Worm (Caenorhabditis elegans) whole organism, young adult: ENCODE data around the gene dac-1.

Source experiments
- B0261.1 ChIP-seq: sonication (generic microtip); optimal IDR thresholded peaks from 2 replicates; lab custom pipeline; 2016; ENCODE audit warnings: mild to moderate bottlenecking, missing genetic modification characterization, moderate library complexity, missing compliant biosample characterization
- B0336.3 ChIP-seq: fragments of 200-800 bp; sonication (Bioruptor generic); IDR thresholded peaks from 2 replicates; pipeline ENCODE4 v1.3.6; 2022; ENCODE audit warnings: missing genetic modification characterization, missing compliant biosample characterization
- F10E7.11 ChIP-seq: sonication (generic microtip); optimal IDR thresholded peaks from 2 replicates; lab custom pipeline; 2017; ENCODE audit warnings: mild to moderate bottlenecking, missing genetic modification characterization, moderate library complexity, missing compliant biosample characterization
- F23B12.7 ChIP-seq: sonication (generic microtip); optimal IDR thresholded peaks from 2 replicates; lab custom pipeline; 2017; ENCODE audit warnings: missing genetic modification characterization, mild to moderate bottlenecking, missing compliant biosample characterization, antibody characterized with exemption, moderate library complexity; ENCODE audit not compliant: insufficient read depth
- F57A8.1 ChIP-seq: fragments of 200-800 bp; sonication (Bioruptor generic); optimal IDR thresholded peaks from 2 replicates; lab custom pipeline; 2018; ENCODE audit warnings: mild to moderate bottlenecking, missing genetic modification characterization, moderate library complexity, missing compliant biosample characterization
- K11D2.4 ChIP-seq: fragments of 200-800 bp; sonication (Bioruptor generic); IDR thresholded peaks from 2 replicates; pipeline ENCODE4 v1.3.6; 2022; ENCODE audit warnings: missing genetic modification reagents, missing genetic modification characterization, missing compliant biosample characterization
- K12H6.12 ChIP-seq: fragments of 200-800 bp; sonication (Bioruptor generic); optimal IDR thresholded peaks from 2 replicates; lab custom pipeline; 2018; ENCODE audit warnings: mild to moderate bottlenecking, missing genetic modification characterization, missing compliant biosample characterization
- T07F8.4 ChIP-seq: sonication (generic microtip); optimal IDR thresholded peaks from 2 replicates; lab custom pipeline; 2016; ENCODE audit warnings: mild to moderate bottlenecking, missing genetic modification characterization, moderate library complexity, missing compliant biosample characterization
- Y53G8AR.9 ChIP-seq: fragments of 200-800 bp; sonication (Bioruptor generic); conservative IDR thresholded peaks from 2 replicates; pipeline ENCODE4 v1.3.6; 2022; ENCODE audit warnings: missing genetic modification reagents, missing genetic modification characterization, missing compliant biosample characterization
- ama-1 ChIP-seq, 3 experiments: fragments of 150-350 bp in 1 of 3; sonication (generic microtip) in 2 of 3; optimal IDR thresholded peaks; 2 replicates each; lab custom pipeline; 2014 to 2018; ENCODE audit warnings: missing biosample characterization in 2 of 3, missing genetic modification characterization in 2 of 3, missing genetic modification reagents in 2 of 3
- aptf-2 ChIP-seq: fragments of 200-800 bp; sonication (Bioruptor generic); conservative IDR thresholded peaks from 2 replicates; pipeline ENCODE4 v1.3.6; 2022; ENCODE audit warnings: missing genetic modification reagents, missing genetic modification characterization, missing compliant biosample characterization
- atf-7 ChIP-seq: sonication (generic microtip); optimal IDR thresholded peaks from 2 replicates; lab custom pipeline; 2017; ENCODE audit warnings: mild to moderate bottlenecking, missing genetic modification characterization, missing compliant biosample characterization
- attf-5 ChIP-seq: fragments of 200-800 bp; sonication (Bioruptor generic); optimal IDR thresholded peaks from 2 replicates; lab custom pipeline; 2018; ENCODE audit warnings: mild to moderate bottlenecking, missing genetic modification characterization, missing compliant biosample characterization
- bed-1 ChIP-seq: fragments of 200-800 bp; sonication (Bioruptor generic); IDR thresholded peaks from 2 replicates; pipeline ENCODE4 v1.3.6; 2022; ENCODE audit warnings: missing genetic modification reagents, missing genetic modification characterization, missing compliant biosample characterization
- cebp-1 ChIP-seq, 2 experiments: fragments of 200-800 bp in 1 of 2; sonication (Bioruptor generic) in 1 of 2; sonication (generic microtip) in 1 of 2; IDR thresholded peaks in 1 of 2; optimal IDR thresholded peaks in 1 of 2; 2 replicates each; pipeline versions ENCODE4 v1.3.6 to Lab custom; 2017 to 2022; ENCODE audit warnings: missing compliant biosample characterization in 2 of 2, missing genetic modification characterization in 2 of 2, mild to moderate bottlenecking in 1 of 2, missing genetic modification reagents in 1 of 2, moderate library complexity in 1 of 2
- ceh-40 ChIP-seq: fragments of 200-800 bp; sonication (Bioruptor generic); IDR thresholded peaks from 2 replicates; pipeline ENCODE4 v1.3.6; 2022; ENCODE audit warnings: missing genetic modification characterization, missing compliant biosample characterization
- ceh-91 ChIP-seq: fragments of 200-800 bp; sonication (Bioruptor generic); IDR thresholded peaks from 2 replicates; pipeline ENCODE4 v1.3.6; 2022; ENCODE audit warnings: missing genetic modification reagents, missing genetic modification characterization, missing compliant biosample characterization
- die-1 ChIP-seq: sonication (generic microtip); optimal IDR thresholded peaks from 2 replicates; lab custom pipeline; 2016; ENCODE audit warnings: missing genotype, mild to moderate bottlenecking, missing genetic modification characterization, missing compliant biosample characterization
- egrh-3 ChIP-seq: fragments of 200-800 bp; sonication (Bioruptor generic); IDR thresholded peaks from 2 replicates; pipeline ENCODE4 v1.3.6; 2022; ENCODE audit warnings: missing genetic modification reagents, missing genetic modification characterization, missing compliant biosample characterization
- fkh-3 ChIP-seq: sonication (generic microtip); optimal IDR thresholded peaks from 2 replicates; lab custom pipeline; 2016; ENCODE audit warnings: mild to moderate bottlenecking, missing genetic modification characterization, missing compliant biosample characterization
- gei-17 ChIP-seq: fragments of 200-800 bp; sonication (Bioruptor generic); optimal IDR thresholded peaks from 2 replicates; lab custom pipeline; 2018; ENCODE audit warnings: mild to moderate bottlenecking, missing genetic modification characterization, missing compliant biosample characterization
- him-1 ChIP-seq: sonication (generic microtip); optimal IDR thresholded peaks from 2 replicates; lab custom pipeline; 2016; ENCODE audit warnings: missing genotype, missing genetic modification reagents, missing genetic modification characterization, missing compliant biosample characterization
- hlh-12 ChIP-seq: sonication (generic microtip); optimal IDR thresholded peaks from 2 replicates; lab custom pipeline; 2016; ENCODE audit warnings: missing genetic modification characterization, missing compliant biosample characterization
- hmg-1.2 ChIP-seq: fragments of 200-800 bp; sonication (Bioruptor generic); IDR thresholded peaks from 2 replicates; pipeline ENCODE4 v1.3.6; 2022; ENCODE audit warnings: missing genetic modification reagents, missing genetic modification characterization, missing compliant biosample characterization
- lag-1 ChIP-seq: fragments of 200-800 bp; sonication (Bioruptor generic); IDR thresholded peaks from 2 replicates; pipeline ENCODE4 v1.3.6; 2022; ENCODE audit warnings: missing genetic modification reagents, missing genetic modification characterization, missing compliant biosample characterization
- let-607 ChIP-seq, 2 experiments: fragments of 200-800 bp in 1 of 2; sonication (Bioruptor generic) in 1 of 2; sonication (generic microtip) in 1 of 2; optimal IDR thresholded peaks; 2 replicates each; lab custom pipeline; 2016 to 2018; ENCODE audit warnings: mild to moderate bottlenecking in 2 of 2, missing compliant biosample characterization in 2 of 2, missing genetic modification characterization in 2 of 2, moderate library complexity in 2 of 2, missing genotype in 1 of 2
- lsy-27 ChIP-seq: sonication (generic microtip); optimal IDR thresholded peaks from 2 replicates; lab custom pipeline; 2017; ENCODE audit warnings: missing genetic modification characterization, mild to moderate bottlenecking, missing compliant biosample characterization, antibody characterized with exemption, missing genotype, borderline replicate concordance; ENCODE audit not compliant: insufficient read depth
- madf-10 ChIP-seq: sonication (generic microtip); optimal IDR thresholded peaks from 2 replicates; lab custom pipeline; 2016; ENCODE audit warnings: mild to moderate bottlenecking, missing genetic modification characterization, missing compliant biosample characterization
- mes-4 ChIP-seq: sonication (generic microtip); optimal IDR thresholded peaks from 2 replicates; lab custom pipeline; 2016; ENCODE audit warnings: missing genotype, missing genetic modification characterization, missing compliant biosample characterization
- nhr-120 ChIP-seq: fragments of 200-800 bp; sonication (Bioruptor generic); IDR thresholded peaks from 2 replicates; pipeline ENCODE4 v1.3.6; 2022; ENCODE audit warnings: missing genetic modification characterization, missing compliant biosample characterization
- nhr-80 ChIP-seq: sonication (generic microtip); optimal IDR thresholded peaks from 2 replicates; lab custom pipeline; 2016; ENCODE audit warnings: missing genetic modification characterization, missing compliant biosample characterization
- repo-1 ChIP-seq: sonication (generic microtip); optimal IDR thresholded peaks from 2 replicates; lab custom pipeline; 2017; ENCODE audit warnings: mild to moderate bottlenecking, missing genetic modification characterization, missing compliant biosample characterization
- rpc-1 ChIP-seq, 2 experiments: fragments of 150-350 bp in 1 of 2; sonication (generic microtip) in 1 of 2; optimal IDR thresholded peaks; 2 replicates each; lab custom pipeline; 2014 to 2018; ENCODE audit warnings: missing biosample characterization in 1 of 2, missing genetic modification characterization in 1 of 2, missing genetic modification reagents in 1 of 2, missing genotype in 1 of 2
- snpc-1.3 ChIP-seq: sonication (generic microtip); optimal IDR thresholded peaks from 2 replicates; lab custom pipeline; 2017; ENCODE audit warnings: missing genetic modification characterization, mild to moderate bottlenecking, missing compliant biosample characterization, antibody characterized with exemption, moderate library complexity, missing genotype, missing genetic modification reagents; ENCODE audit not compliant: insufficient read depth
- tbp1 ChIP-seq: fragments of 200-800 bp; sonication (Bioruptor generic); optimal IDR thresholded peaks from 2 replicates; lab custom pipeline; 2018; ENCODE audit warnings: mild to moderate bottlenecking, missing genetic modification characterization, missing compliant biosample characterization
- tlf-1 ChIP-seq: fragments of 200-800 bp; sonication (Bioruptor generic); optimal IDR thresholded peaks from 2 replicates; lab custom pipeline; 2018; ENCODE audit warnings: mild to moderate bottlenecking, missing genetic modification characterization, missing compliant biosample characterization
- unc-62 ChIP-seq: fragments of 150-350 bp; optimal IDR thresholded peaks from 2 replicates; lab custom pipeline; 2014; ENCODE audit warnings: missing biosample characterization, missing genetic modification reagents, missing genetic modification characterization
- zim-3 ChIP-seq: sonication (generic microtip); optimal IDR thresholded peaks from 2 replicates; lab custom pipeline; 2017; ENCODE audit warnings: mild to moderate bottlenecking, missing genetic modification characterization, moderate library complexity, missing compliant biosample characterization
- ztf-18 ChIP-seq: sonication (generic microtip); optimal IDR thresholded peaks from 2 replicates; lab custom pipeline; 2016; ENCODE audit warnings: missing genotype, mild to moderate bottlenecking, missing genetic modification characterization, missing compliant biosample characterization
- ztf-6 ChIP-seq: fragments of 200-800 bp; sonication (Bioruptor generic); IDR thresholded peaks from 2 replicates; pipeline ENCODE4 v1.3.6; 2022; ENCODE audit warnings: missing genetic modification reagents, missing genetic modification characterization, missing compliant biosample characterization

The dac-1 gene

DNA sequence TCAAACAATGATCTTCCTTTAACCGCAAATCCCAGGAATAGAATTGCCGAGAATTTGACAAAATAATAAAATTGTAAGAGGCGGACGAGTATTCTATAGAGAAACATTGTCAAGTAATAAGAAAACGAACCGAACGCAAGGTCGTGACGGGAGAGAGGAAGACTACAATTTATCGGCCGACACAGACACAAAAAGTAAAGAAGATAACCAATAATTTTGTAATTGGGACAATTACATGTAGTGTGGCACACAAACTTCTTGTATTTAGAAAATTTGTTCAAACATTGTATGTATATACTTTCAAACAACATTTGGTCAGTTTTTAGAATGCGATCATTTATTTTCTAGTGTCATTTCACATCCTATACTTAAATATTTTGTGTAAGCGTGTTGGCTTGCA is 16.0 kb downstream of the dac-1 start, which contains the start of gene ceeh-1:
Gene ceeh-1, minus strand, starts transcription at position 317 of the 400 bp plus-strand sequence.
- TF ChIP-seq T07F8.4 (tag; lab: Kevin White, UChicago): no peak
- TF ChIP-seq cebp-1 (GFP tag; IDR thresholded peaks at IDR 0.05; lab: Robert Waterston, UW): no peak
- TF ChIP-seq cebp-1 (tag; optimal IDR thresholded peaks at IDR 0.05; lab: Kevin White, UChicago): peak; percentile 7
- 0 out of 2 replicates have a peak, but pooled peaks have one; percentile 13 for TF ChIP-seq B0336.3 (GFP tag; lab: Robert Waterston, UW)
- TF ChIP-seq nhr-80: peak; percentile 20

DNA sequence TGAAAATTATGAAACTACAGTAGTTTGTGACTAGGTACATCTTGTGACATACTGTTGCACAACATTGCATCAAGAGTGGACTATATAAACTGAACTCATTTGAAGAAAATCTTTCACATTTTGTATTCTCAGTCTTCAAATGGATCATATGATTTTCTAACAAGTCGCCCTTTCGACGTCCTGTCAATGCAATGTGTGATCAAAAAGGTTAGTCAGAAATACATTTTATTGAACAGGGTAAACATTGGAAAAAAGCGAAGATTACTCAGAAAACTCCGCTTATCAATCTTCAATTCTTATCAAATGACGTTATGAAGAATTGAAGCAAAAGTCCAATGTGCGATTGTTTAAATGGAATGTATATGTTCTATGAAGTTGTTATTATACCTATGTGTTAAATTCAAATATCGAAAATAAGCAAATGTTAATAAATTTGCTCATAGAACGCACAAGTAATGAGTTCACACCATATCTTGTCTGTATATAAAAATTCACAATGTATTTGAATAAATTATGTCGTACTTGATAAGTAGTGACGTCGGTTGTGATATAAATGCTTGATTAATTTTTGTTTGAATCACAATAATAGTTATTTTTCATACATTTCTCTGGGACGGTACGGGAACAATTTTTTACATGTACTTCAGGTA is 17.0 kb downstream of the dac-1 start, which contains the start of gene zip-2:
Gene zip-2, plus strand, starts transcription at position 128 of the 650 bp plus-strand sequence.
- TF ChIP-seq atf-7 (tag; lab: Kevin White, UChicago) (peak; percentile 70), attf-5 (GFP tag; lab: Kevin White, UChicago) (peak; percentile 34), him-1 (tag; lab: Kevin White, UChicago) (no peak), K12H6.12 (tag; lab: Kevin White, UChicago) (no peak), zim-3 (tag; lab: Kevin White, UChicago) (no peak), lsy-27 (tag; lab: Kevin White, UChicago) (no peak), lag-1 (GFP tag; lab: Robert Waterston, UW) (no peak), tlf-1 (peak; percentile 14), F57A8.1 (no peak), mes-4 (tag; lab: Kevin White, UChicago) (no peak), bed-1 (no peak), gei-17 (GFP tag; lab: Kevin White, UChicago) (no peak), ceh-91 (GFP tag; lab: Robert Waterston, UW) (no peak), K11D2.4 (GFP tag; lab: Robert Waterston, UW) (no peak), die-1 (no peak), cebp-1 (GFP tag; IDR thresholded peaks at IDR 0.05; lab: Robert Waterston, UW) (peak; percentile 29; the same call in 1 of the 2 replicates), cebp-1 (tag; optimal IDR thresholded peaks at IDR 0.05; lab: Kevin White, UChicago) (peak; percentile 71), tbp1 (GFP tag; lab: Kevin White, UChicago) (peak; percentile 13), F23B12.7 (tag; lab: Kevin White, UChicago) (no peak), nhr-80 (peak; percentile 91), unc-62 (GFP tag; lab: Kevin White, UChicago) (peak; percentile 8), madf-10 (tag; lab: Kevin White, UChicago) (peak; percentile 27)
- TF ChIP-seq, all 124 proteins: peak for 8

ce11 chrIII:833711-834442 is 17.9 kb downstream of the dac-1 start:
- TF ChIP-seq repo-1: no peak
- no peak for TF ChIP-seq aptf-2 (GFP tag; lab: Robert Waterston, UW)
- no peak for TF ChIP-seq snpc-1.3 (tag; lab: Kevin White, UChicago)
- peak; percentile 98 for TF ChIP-seq cebp-1 (GFP tag; IDR thresholded peaks at IDR 0.05; lab: Robert Waterston, UW)
- peak; percentile 98 for TF ChIP-seq cebp-1 (tag; optimal IDR thresholded peaks at IDR 0.05; lab: Kevin White, UChicago)
- TF ChIP-seq fkh-3 (tag; lab: Kevin White, UChicago): no peak
- TF ChIP-seq hlh-12 (tag; lab: Kevin White, UChicago): no peak
- no peak for TF ChIP-seq F10E7.11 (tag; lab: Kevin White, UChicago)
- no peak for TF ChIP-seq bed-1
- TF ChIP-seq rpc-1 (optimal IDR thresholded peaks at IDR 0.05; lab: Kevin White, UChicago): no peak
- no peak for TF ChIP-seq rpc-1 (tag; optimal IDR thresholded peaks at IDR 0.05; lab: Kevin White, UChicago)
- peak; percentile 33 for TF ChIP-seq ztf-18 (tag; lab: Kevin White, UChicago)
- TF ChIP-seq nhr-120: no peak
- no peak for TF ChIP-seq B0261.1 (tag; lab: Kevin White, UChicago)
- no peak for TF ChIP-seq ceh-40 (GFP tag; lab: Robert Waterston, UW)
- TF ChIP-seq tlf-1: peak; percentile 87
- TF ChIP-seq let-607 (tag; optimal IDR thresholded peaks at IDR 0.05; lab: Kevin White, UChicago): peak; percentile 43 to 54
- TF ChIP-seq Y53G8AR.9 (GFP tag; lab: Robert Waterston, UW): no peak; the same call in 1 of the 2 replicates
- peak; percentile 79; the same call in 1 of the 2 replicates for TF ChIP-seq ztf-6 (GFP tag; lab: Robert Waterston, UW)
- peak; percentile 89 for TF ChIP-seq ama-1 (optimal IDR thresholded peaks at IDR 0.05; lab: Kevin White, UChicago)
- peak in 1 of 2 experiments; percentile 37 for TF ChIP-seq ama-1 (GFP tag; optimal IDR thresholded peaks at IDR 0.05; lab: Kevin White, UChicago)
- TF ChIP-seq hmg-1.2: peak; percentile 89
- TF ChIP-seq egrh-3: no peak
